Worm (Caenorhabditis elegans) whole organism, L4/young adult: Measurements from ENCODE around the gene air-1.

Experiments
- W03F9.2 ChIP-seq: fragments of 150-350 bp; optimal IDR thresholded peaks from 2 replicates; lab custom pipeline; 2014; ENCODE audit warnings: missing biosample characterization, missing genetic modification characterization
- dao-5 ChIP-seq: sonication (generic microtip); optimal IDR thresholded peaks from 2 replicates; lab custom pipeline; 2016; ENCODE audit warnings: missing genotype, missing genetic modification characterization, moderate library complexity, missing compliant biosample characterization
- him-1 ChIP-seq: sonication (generic microtip); optimal IDR thresholded peaks from 2 replicates; lab custom pipeline; 2016; ENCODE audit warnings: missing genotype, missing genetic modification reagents, missing genetic modification characterization, missing compliant biosample characterization

- TF ChIP-seq him-1 (tag; lab: Kevin White, UChicago) (no peak), W03F9.2 (tag; lab: Kevin White, UChicago) (no peak), dao-5 (tag; lab: Kevin White, UChicago) (no peak)
Measured at ce11 chrV:8215158-8215557, 6.1 kb upstream of the air-1 start.
